Fruit fly (Drosophila melanogaster): ENCODE measurements around the gene CG44194.
A peak's percentile ranks its signal among the peaks of the same experiment; 100 is the strongest.

CG44194 gene

dm6 chr3R:12980628-12981219, 16.8 kb downstream of the CG44194 start, which contains the start of gene Paip2 (continued):
- TF ChIP-seq Eip74EF (GFP tag; optimal IDR thresholded peaks at IDR 0.05) (no peak), Hmr (GFP tag; optimal IDR thresholded peaks at IDR 0.05) (no peak), Elba2 (GFP tag; optimal IDR thresholded peaks at IDR 0.05) (no peak), CG18262 (tag; optimal IDR thresholded peaks at IDR 0.05) (peak; percentile 2), ems (GFP tag; optimal IDR thresholded peaks at IDR 0.05) (no peak), pita (GFP tag; optimal IDR thresholded peaks at IDR 0.05) (peak; percentile 89), PHDP (tag; optimal IDR thresholded peaks at IDR 0.05) (no peak), abd-A (tag; optimal IDR thresholded peaks at IDR 0.05) (peak; percentile 85), ken (GFP tag; IDR thresholded peaks at IDR 0.05) (no peak), TFAM (GFP tag; optimal IDR thresholded peaks at IDR 0.05) (no peak), wek (GFP tag; optimal IDR thresholded peaks at IDR 0.05) (no peak), Med (GFP tag) (peak; percentile 90), dpn (GFP tag; optimal IDR thresholded peaks at IDR 0.05) (peak in 1 of 2 experiments; percentile 5), CG17361 (GFP tag; IDR thresholded peaks at IDR 0.05) (peak; percentile 46; the same call in 2 of the 3 replicates), trem (tag; optimal IDR thresholded peaks at IDR 0.05) (peak; percentile 75), CG30020 (tag; optimal IDR thresholded peaks at IDR 0.05) (peak; percentile 32), CG12659 (GFP tag; optimal IDR thresholded peaks at IDR 0.05) (peak; percentile 70), CG7963 (GFP tag; IDR thresholded peaks at IDR 0.05; ENCODE audit: partially characterized antibody) (peak; percentile 94), trh (GFP tag; optimal IDR thresholded peaks at IDR 0.05) (no peak), knrl (GFP tag; IDR thresholded peaks at IDR 0.05; ENCODE audit: partially characterized antibody) (peak; percentile 99), row (GFP tag; IDR thresholded peaks at IDR 0.05) (0 out of 3 replicates have a peak, but pooled peaks have one; percentile 21), Sry-δ (GFP tag; optimal IDR thresholded peaks at IDR 0.05) (peak; percentile 96), BEAF-32 (GFP tag; optimal IDR thresholded peaks at IDR 0.05) (peak; percentile 100), gfzf (GFP tag; optimal IDR thresholded peaks at IDR 0.05) (peak; percentile 53), yki (optimal IDR thresholded peaks at IDR 0.05) (no peak), fd64A (GFP tag; optimal IDR thresholded peaks at IDR 0.05) (no peak), CG14860 (GFP tag; IDR thresholded peaks at IDR 0.05; ENCODE audit: partially characterized antibody) (peak; percentile 99), chinmo (GFP tag; IDR thresholded peaks at IDR 0.05; ENCODE audit: partially characterized antibody) (peak; percentile 99), slbo (GFP tag; IDR thresholded peaks at IDR 0.05) (no peak), CG12071 (GFP tag; optimal IDR thresholded peaks at IDR 0.05) (no peak), Opbp (GFP tag; IDR thresholded peaks at IDR 0.05; ENCODE audit: partially characterized antibody) (peak; percentile 96), pzg (GFP tag; optimal IDR thresholded peaks at IDR 0.05) (peak; percentile 87), Dref (GFP tag; IDR thresholded peaks at IDR 0.05) (peak; percentile 82), CG12299 (tag; optimal IDR thresholded peaks at IDR 0.05) (peak; percentile 5), Dip3 (GFP tag; optimal IDR thresholded peaks at IDR 0.05) (peak; percentile 9), twi (tag; optimal IDR thresholded peaks at IDR 0.05) (peak; percentile 12), tin (GFP tag; optimal IDR thresholded peaks at IDR 0.05) (no peak), CG3726 (GFP tag; IDR thresholded peaks at IDR 0.05) (no peak), YL-1 (GFP tag; optimal IDR thresholded peaks at IDR 0.05) (peak; percentile 73), stwl (tag; optimal IDR thresholded peaks at IDR 0.05) (peak; percentile 69), B-H1 (GFP tag; IDR thresholded peaks at IDR 0.05) (no peak), lov (optimal IDR thresholded peaks at IDR 0.05) (no peak), lov (GFP tag; IDR thresholded peaks at IDR 0.05) (no peak), CG3838 (GFP tag; optimal IDR thresholded peaks at IDR 0.05) (peak; percentile 39), CG10267 (tag; optimal IDR thresholded peaks at IDR 0.05) (peak; percentile 71), al (GFP tag; IDR thresholded peaks at IDR 0.05) (0 out of 2 replicates have a peak, but pooled peaks have one; percentile 24), CG13894 (tag; optimal IDR thresholded peaks at IDR 0.05) (peak; percentile 21), Lim3 (GFP tag; IDR thresholded peaks at IDR 0.05) (no peak), lbe (GFP tag; optimal IDR thresholded peaks at IDR 0.05) (peak; percentile 16)

All from whole organism, embryonic.